Fruit fly (Drosophila melanogaster): Measurements from ENCODE around the gene CG46025.

The CG46025 gene

DNA sequence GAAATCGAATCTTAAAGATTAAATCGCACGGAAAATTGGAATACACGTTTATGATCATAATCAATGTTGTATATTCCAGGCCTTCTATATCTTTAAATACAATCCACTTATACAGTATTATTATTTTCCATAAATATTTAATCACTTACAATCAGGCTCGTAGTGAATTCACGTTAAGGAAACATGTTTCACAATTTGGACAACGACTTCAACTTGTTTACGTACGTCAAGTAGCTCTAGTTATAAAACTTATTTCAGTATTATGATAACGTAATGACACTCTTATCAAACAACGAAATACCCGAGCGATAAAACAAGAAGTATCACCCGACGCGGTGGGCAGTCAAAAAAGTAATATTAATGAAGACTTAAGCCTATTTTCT is 37.4 kb downstream of the CG46025 start (continued):
- TF ChIP-seq CG17359 (tag; optimal IDR thresholded peaks at IDR 0.05) (no peak), CG17361 (GFP tag; IDR thresholded peaks at IDR 0.05) (no peak)

DNA sequence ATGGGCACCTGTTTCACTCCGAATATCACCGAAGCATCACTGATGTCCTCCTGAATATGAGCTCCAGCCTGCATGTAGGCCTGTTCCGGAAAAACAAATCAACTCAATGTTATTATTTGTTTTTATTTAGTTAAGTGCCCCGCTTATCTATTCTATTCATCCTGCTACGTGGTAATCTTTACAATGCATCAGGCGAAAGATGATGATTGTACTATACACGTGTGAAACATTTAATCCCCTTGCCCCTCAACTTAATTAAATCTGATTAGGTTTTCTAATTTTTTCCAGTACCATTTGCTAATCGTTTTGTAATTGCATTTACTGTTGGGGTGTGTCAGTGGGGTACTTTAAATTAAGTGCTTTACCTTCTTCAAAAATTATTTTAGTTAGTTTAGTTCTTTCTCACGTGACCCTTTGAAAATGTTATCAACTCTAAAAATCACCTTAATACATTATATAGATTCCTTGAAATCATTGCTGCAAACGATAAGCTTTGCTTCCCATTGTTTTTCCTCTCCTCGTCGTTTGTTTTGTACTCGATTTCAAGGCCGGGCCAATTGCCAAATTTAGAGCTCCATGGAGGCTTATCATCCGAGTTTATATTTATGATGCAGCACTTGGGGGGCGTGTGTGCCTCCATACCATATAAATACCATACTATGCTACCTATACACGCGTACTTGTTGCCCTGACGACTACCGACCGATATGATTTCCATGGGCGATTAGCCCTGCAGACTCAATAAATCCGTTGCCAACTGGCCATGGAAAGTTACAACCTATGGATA is 40.9 kb downstream of the CG46025 start:
- TF ChIP-seq Jarid2 (GFP tag; optimal IDR thresholded peaks at IDR 0.05) (no peak), ranshi (GFP tag; IDR thresholded peaks at IDR 0.05) (no peak), Med (GFP tag) (peak; percentile 19), sug (tag; optimal IDR thresholded peaks at IDR 0.05) (peak; percentile 94), Hmr (GFP tag; optimal IDR thresholded peaks at IDR 0.05) (no peak), CG16779 (GFP tag; IDR thresholded peaks at IDR 0.05) (no peak), CG7786 (GFP tag; optimal IDR thresholded peaks at IDR 0.05) (no peak), hth (optimal IDR thresholded peaks at IDR 0.05) (no peak), gcm2 (GFP tag; optimal IDR thresholded peaks at IDR 0.05) (no peak), CG3726 (GFP tag; IDR thresholded peaks at IDR 0.05) (no peak), sens (GFP tag) (peak; percentile 14), Dfd (GFP tag; optimal IDR thresholded peaks at IDR 0.05) (no peak), cwo (GFP tag; optimal IDR thresholded peaks at IDR 0.05) (peak; percentile 69), exex (tag; optimal IDR thresholded peaks at IDR 0.05) (peak; percentile 68), CkIIα-i1 (GFP tag; IDR thresholded peaks at IDR 0.05) (no peak), oc (tag; optimal IDR thresholded peaks at IDR 0.05) (no peak), Fer2 (tag; optimal IDR thresholded peaks at IDR 0.05) (no peak), peb (GFP tag; IDR thresholded peaks at IDR 0.05) (no peak), ftz-f1 (GFP tag; optimal IDR thresholded peaks at IDR 0.05) (no peak), Sin3A (optimal IDR thresholded peaks at IDR 0.05) (no peak), tll (GFP tag; optimal IDR thresholded peaks at IDR 0.05) (no peak), unpg (GFP tag; optimal IDR thresholded peaks at IDR 0.05) (no peak), bab2 (GFP tag; optimal IDR thresholded peaks at IDR 0.05) (no peak), HmgZ (tag; optimal IDR thresholded peaks at IDR 0.05) (no peak), CG17568 (GFP tag; optimal IDR thresholded peaks at IDR 0.05) (no peak), CG34376 (GFP tag; optimal IDR thresholded peaks at IDR 0.05) (peak; percentile 27), inv (GFP tag; IDR thresholded peaks at IDR 0.05; ENCODE audit: partially characterized antibody) (no peak)

DNA sequence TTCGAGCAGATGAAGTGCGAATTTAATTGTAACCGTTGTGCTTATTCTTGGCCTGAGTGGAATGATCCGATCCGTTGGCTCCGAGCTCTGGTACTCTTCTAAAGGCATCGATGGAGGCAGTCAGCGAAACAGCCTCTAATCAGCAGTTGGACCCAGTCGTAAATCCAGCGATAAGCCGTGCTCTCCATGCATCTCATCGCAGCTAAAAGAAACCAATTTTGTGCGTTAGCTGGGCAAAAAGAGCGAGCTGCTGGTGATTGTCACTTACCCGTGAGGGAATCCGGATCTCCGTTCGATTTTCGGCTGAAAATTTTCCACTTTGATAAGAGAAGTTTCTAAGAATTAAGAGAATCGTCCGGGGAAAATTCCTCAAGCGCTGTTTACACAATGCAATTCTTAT is 41.9 kb downstream of the CG46025 start, which contains the start of gene LKRSDH:
Gene LKRSDH (minus strand): TSS at position 101 of the 400 bp plus-strand sequence.
- TF ChIP-seq ftz-f1 (GFP tag; optimal IDR thresholded peaks at IDR 0.05): no peak
- TF ChIP-seq sug (tag; optimal IDR thresholded peaks at IDR 0.05): peak; percentile 51
- TF ChIP-seq chinmo (GFP tag; IDR thresholded peaks at IDR 0.05; ENCODE audit: partially characterized antibody): 0 out of 4 replicates have a peak, but pooled peaks have one; percentile 43
- no peak for TF ChIP-seq Taf1 (GFP tag; IDR thresholded peaks at IDR 0.05)
- TF ChIP-seq CG34376 (GFP tag; optimal IDR thresholded peaks at IDR 0.05): peak; percentile 46

DNA sequence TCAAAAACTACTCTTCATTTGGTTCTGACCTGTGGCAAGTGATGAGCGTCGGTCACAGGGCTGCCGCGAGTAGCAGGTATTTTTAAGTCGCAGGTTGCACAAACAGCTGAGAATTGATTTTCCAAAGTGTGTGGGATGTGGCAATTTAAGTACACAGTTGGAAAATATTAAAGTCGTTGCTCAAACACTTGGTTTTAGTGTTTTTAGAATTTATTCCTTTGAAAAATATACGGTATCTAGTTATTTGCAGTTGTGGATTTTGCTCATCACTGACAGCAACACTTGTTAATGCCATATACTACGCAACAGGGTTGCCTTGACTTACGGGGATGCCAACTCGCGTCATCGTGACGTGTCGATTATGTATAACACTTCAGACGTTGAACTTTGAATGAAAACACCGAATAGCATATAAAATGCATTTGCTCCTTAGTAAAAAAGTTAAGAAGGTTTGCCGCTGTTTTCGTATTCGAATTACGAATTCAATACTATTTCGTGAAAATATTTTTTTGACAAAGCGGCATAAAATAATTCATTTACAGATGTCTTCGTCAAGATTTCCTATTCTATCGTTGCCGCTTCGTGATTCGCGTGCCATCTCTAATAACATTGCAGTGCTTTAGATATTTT is 45.9 kb downstream of the CG46025 start, which contains the start of the genes Herp and r2d2:
Gene Herp (minus strand): TSS at position 255 of the 630 bp plus-strand sequence.
Gene r2d2 (plus strand): TSS at position 344 of the 630 bp plus-strand sequence.
- peak; percentile 62 for TF ChIP-seq CG6683 (GFP tag; optimal IDR thresholded peaks at IDR 0.05)
- TF ChIP-seq nerfin-2 (GFP tag; IDR thresholded peaks at IDR 0.05; ENCODE audit: partially characterized antibody): no peak
- peak; percentile 79 for TF ChIP-seq cas (GFP tag; IDR thresholded peaks at IDR 0.05)
- TF ChIP-seq pho (GFP tag; optimal IDR thresholded peaks at IDR 0.05): peak; percentile 95
- peak; percentile 65 for TF ChIP-seq CG17802 (tag; optimal IDR thresholded peaks at IDR 0.05)
- peak; percentile 87 for TF ChIP-seq CG7556 (GFP tag; optimal IDR thresholded peaks at IDR 0.05)
- TF ChIP-seq Hr78 (GFP tag; optimal IDR thresholded peaks at IDR 0.05): peak in 1 of 2 experiments; percentile 91
- peak; percentile 81 for TF ChIP-seq CG12744 (GFP tag; optimal IDR thresholded peaks at IDR 0.05)
- peak; percentile 34 for TF ChIP-seq Elba2 (GFP tag; optimal IDR thresholded peaks at IDR 0.05)
- peak; percentile 81 for TF ChIP-seq CG31224 (GFP tag; IDR thresholded peaks at IDR 0.05)
- TF ChIP-seq CG13424 (tag; optimal IDR thresholded peaks at IDR 0.05): peak; percentile 94
- TF ChIP-seq unpg (GFP tag; optimal IDR thresholded peaks at IDR 0.05): peak; percentile 85
- TF ChIP-seq CG30403 (GFP tag; optimal IDR thresholded peaks at IDR 0.05): peak; percentile 96
- TF ChIP-seq ssp (GFP tag; IDR thresholded peaks at IDR 0.05): peak; percentile 75
- peak; percentile 70 for TF ChIP-seq jing (GFP tag; optimal IDR thresholded peaks at IDR 0.05)

All from whole organism, embryonic.